Fruit fly (Drosophila melanogaster): Measurements from ENCODE around the gene Ets21C.

The Ets21C gene

DNA sequence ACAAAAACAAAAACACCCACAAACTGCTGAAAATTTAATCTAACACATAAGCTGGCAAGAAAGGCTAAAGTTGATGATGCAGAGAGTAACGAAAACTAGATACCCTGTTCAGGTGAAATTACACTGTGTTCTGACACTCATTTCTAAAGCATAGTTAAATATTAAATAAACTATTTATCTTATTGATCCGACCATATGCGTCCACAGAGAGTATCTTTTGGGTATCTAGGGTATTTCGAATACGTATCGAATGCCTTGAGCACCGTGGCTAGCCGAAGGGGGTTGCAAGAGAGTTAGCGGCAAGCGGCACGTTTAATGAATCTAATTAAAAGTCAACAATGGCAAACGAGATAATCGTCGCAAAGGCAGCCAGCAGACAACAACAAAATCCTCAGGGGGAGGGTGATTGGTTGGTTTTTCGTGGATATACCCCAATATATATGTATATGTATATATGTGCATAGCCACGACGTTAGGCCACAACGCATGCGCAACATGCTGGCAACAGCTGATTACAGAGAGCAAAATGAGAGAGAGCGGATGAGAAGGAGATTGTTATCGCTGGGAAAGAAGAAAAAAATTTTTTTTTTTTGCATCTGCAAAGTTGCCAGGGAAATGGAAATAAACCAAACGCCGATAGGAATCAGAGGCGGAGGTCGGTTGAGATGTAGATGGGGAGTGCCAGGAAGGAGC lies 30.6 kb downstream of the Ets21C start (continued):
- peak; percentile 62 for TF ChIP-seq nau (GFP tag; optimal IDR thresholded peaks at IDR 0.05)
- peak; percentile 8 for TF ChIP-seq Side (GFP tag; optimal IDR thresholded peaks at IDR 0.05)
- TF ChIP-seq CG8944 (GFP tag; optimal IDR thresholded peaks at IDR 0.05) = peak; percentile 38
- TF ChIP-seq CG9437 (GFP tag; optimal IDR thresholded peaks at IDR 0.05) = peak; percentile 48
- TF ChIP-seq bowl (GFP tag; IDR thresholded peaks at IDR 0.05) = 0 out of 2 replicates have a peak, but pooled peaks have one; percentile 32
- TF ChIP-seq CG5245 (GFP tag; optimal IDR thresholded peaks at IDR 0.05) = peak; percentile 56
- peak; percentile 81 for TF ChIP-seq CG10267 (tag; optimal IDR thresholded peaks at IDR 0.05)
- peak; percentile 21; the same call in 1 of the 2 replicates for TF ChIP-seq CG10321 (GFP tag; IDR thresholded peaks at IDR 0.05)
- peak; percentile 72 for TF ChIP-seq NC2β (GFP tag; optimal IDR thresholded peaks at IDR 0.05)
- TF ChIP-seq CG7963 (GFP tag; IDR thresholded peaks at IDR 0.05; ENCODE audit: partially characterized antibody) = no peak
- TF ChIP-seq CG12104 (GFP tag; optimal IDR thresholded peaks at IDR 0.05) = no peak
- no peak for TF ChIP-seq prd (optimal IDR thresholded peaks at IDR 0.05)
- peak; percentile 95 for TF ChIP-seq prd (GFP tag; IDR thresholded peaks at IDR 0.05)
- TF ChIP-seq toy (GFP tag; IDR thresholded peaks at IDR 0.05) = 0 out of 2 replicates have a peak, but pooled peaks have one; percentile 15
- peak; percentile 66 for TF ChIP-seq CG3407 (GFP tag; optimal IDR thresholded peaks at IDR 0.05)
- peak; percentile 39 for TF ChIP-seq ems (GFP tag; optimal IDR thresholded peaks at IDR 0.05)
- no peak for TF ChIP-seq CG11398 (GFP tag; optimal IDR thresholded peaks at IDR 0.05)
- no peak for TF ChIP-seq HmgZ (tag; optimal IDR thresholded peaks at IDR 0.05)
- 0 out of 2 replicates have a peak, but pooled peaks have one; percentile 25 for TF ChIP-seq sens-2 (GFP tag; IDR thresholded peaks at IDR 0.05)
- TF ChIP-seq CG33213 (GFP tag; optimal IDR thresholded peaks at IDR 0.05) = no peak
- no peak for TF ChIP-seq eyg (GFP tag; optimal IDR thresholded peaks at IDR 0.05)
- peak; percentile 60 for TF ChIP-seq tin (GFP tag; optimal IDR thresholded peaks at IDR 0.05)
- no peak for TF ChIP-seq CG18011 (GFP tag; optimal IDR thresholded peaks at IDR 0.05)
- peak; percentile 27; the same call in 1 of the 2 replicates for TF ChIP-seq ro (GFP tag; IDR thresholded peaks at IDR 0.05)
- peak; percentile 83 for TF ChIP-seq Awh (GFP tag; IDR thresholded peaks at IDR 0.05)
- TF ChIP-seq Antp (GFP tag; optimal IDR thresholded peaks at IDR 0.05) = peak; percentile 27
- TF ChIP-seq Rx (GFP tag; IDR thresholded peaks at IDR 0.05) = peak; percentile 83
- TF ChIP-seq cad (GFP tag; optimal IDR thresholded peaks at IDR 0.05) = no peak
- peak; percentile 70 for TF ChIP-seq Hsf (GFP tag; optimal IDR thresholded peaks at IDR 0.05)
- TF ChIP-seq CG8924 (tag; optimal IDR thresholded peaks at IDR 0.05) = peak; percentile 75
- TF ChIP-seq Myb (GFP tag; optimal IDR thresholded peaks at IDR 0.05) = no peak
- no peak for TF ChIP-seq CG9797 (GFP tag; optimal IDR thresholded peaks at IDR 0.05)
- peak in 1 of 2 experiments; percentile 33 for TF ChIP-seq Hr78 (GFP tag; optimal IDR thresholded peaks at IDR 0.05)
- TF ChIP-seq Kr (GFP tag; optimal IDR thresholded peaks at IDR 0.05) = peak; percentile 18
- peak; percentile 72 for TF ChIP-seq Gsc (GFP tag; IDR thresholded peaks at IDR 0.05)
- peak; percentile 45 for TF ChIP-seq stwl (tag; optimal IDR thresholded peaks at IDR 0.05)
- TF ChIP-seq CG11695 (GFP tag; IDR thresholded peaks at IDR 0.05) = peak; percentile 83
- no peak for TF ChIP-seq emc (GFP tag; optimal IDR thresholded peaks at IDR 0.05)
- TF ChIP-seq Oli (tag; optimal IDR thresholded peaks at IDR 0.05) = peak; percentile 80
- TF ChIP-seq otp (GFP tag; IDR thresholded peaks at IDR 0.05) = peak; percentile 86
- TF ChIP-seq org-1 (GFP tag; optimal IDR thresholded peaks at IDR 0.05) = peak; percentile 48
- TF ChIP-seq CG9727 (GFP tag; optimal IDR thresholded peaks at IDR 0.05) = peak; percentile 72
- TF ChIP-seq C15 (GFP tag; IDR thresholded peaks at IDR 0.05) = 0 out of 3 replicates have a peak, but pooled peaks have one; percentile 52
- TF ChIP-seq ash1 (GFP tag; optimal IDR thresholded peaks at IDR 0.05) = peak; percentile 24
- peak; percentile 17 for TF ChIP-seq her (GFP tag; optimal IDR thresholded peaks at IDR 0.05)
- peak; percentile 69 for TF ChIP-seq CG17186 (GFP tag; optimal IDR thresholded peaks at IDR 0.05)
- TF ChIP-seq MESR4 (GFP tag; optimal IDR thresholded peaks at IDR 0.05) = no peak
- peak; percentile 36 for TF ChIP-seq ac (GFP tag; optimal IDR thresholded peaks at IDR 0.05)
- no peak for TF ChIP-seq shn (GFP tag; optimal IDR thresholded peaks at IDR 0.05)
- TF ChIP-seq CG15601 (tag; optimal IDR thresholded peaks at IDR 0.05) = peak; percentile 1

Measured in whole organism, embryonic.